Fruit fly (Drosophila melanogaster) whole organism, prepupa: Measurements from ENCODE around the gene CG45603.

Experiments
- CG10631 ChIP-seq: fragments of 200-800 bp; sonication (Bioruptor generic); optimal IDR thresholded peaks from 2 replicates; lab custom pipeline; 2016; ENCODE audit warnings: missing biosample characterization, missing genetic modification characterization
- CG10669 ChIP-seq: fragments of 200-800 bp; sonication (Bioruptor generic); optimal IDR thresholded peaks from 3 replicates; lab custom pipeline; 2018; ENCODE audit warnings: missing biosample characterization, mild to moderate bottlenecking, missing genetic modification characterization, moderate library complexity
- CG11294 ChIP-seq: fragments of 200-800 bp; sonication (Bioruptor generic); IDR thresholded peaks from 2 replicates; pipeline ENCODE4 v1.3.6; 2022; ENCODE audit warnings: missing biosample characterization, missing genetic modification characterization
- CG11762 ChIP-seq: fragments of 200-800 bp; sonication (Bioruptor generic); optimal IDR thresholded peaks from 3 replicates; lab custom pipeline; 2016; ENCODE audit warnings: missing biosample characterization, missing genetic modification characterization; ENCODE audit not compliant: insufficient read depth
- CG15336 ChIP-seq: fragments of 200-800 bp; sonication (Bioruptor generic); IDR thresholded peaks from 2 replicates; pipeline ENCODE4 v1.3.6; 2022; ENCODE audit warnings: missing biosample characterization, missing genetic modification characterization
- CG16779 ChIP-seq: fragments of 200-800 bp; sonication (Bioruptor generic); optimal IDR thresholded peaks from 3 replicates; lab custom pipeline; 2017; ENCODE audit warnings: missing biosample characterization, mild to moderate bottlenecking, missing genetic modification characterization
- CG31627 ChIP-seq: fragments of 200-800 bp; sonication (Bioruptor generic); optimal IDR thresholded peaks from 3 replicates; lab custom pipeline; 2016; ENCODE audit warnings: missing biosample characterization, missing genetic modification characterization
- CG32006 ChIP-seq: fragments of 200-800 bp; sonication (Bioruptor generic); optimal IDR thresholded peaks from 3 replicates; lab custom pipeline; 2017; ENCODE audit warnings: missing biosample characterization, mild to moderate bottlenecking, missing genetic modification characterization
- CG34406 ChIP-seq: fragments of 200-800 bp; sonication (Bioruptor generic); optimal IDR thresholded peaks from 3 replicates; lab custom pipeline; 2016; ENCODE audit warnings: missing biosample characterization, missing genetic modification characterization
- CG3919 ChIP-seq: fragments of 200-800 bp; sonication (Bioruptor generic); optimal IDR thresholded peaks from 3 replicates; lab custom pipeline; 2016; ENCODE audit warnings: missing biosample characterization, missing genetic modification characterization
- CG4318 ChIP-seq: fragments of 200-800 bp; sonication (Bioruptor generic); optimal IDR thresholded peaks from 3 replicates; lab custom pipeline; 2017; ENCODE audit warnings: missing biosample characterization, mild to moderate bottlenecking, missing genetic modification characterization
- CG6163 ChIP-seq: fragments of 200-800 bp; sonication (Bioruptor generic); IDR thresholded peaks from 3 replicates; pipeline ENCODE4 v1.3.6; 2022; ENCODE audit warnings: missing biosample characterization, missing genetic modification characterization
- CG6276 ChIP-seq: fragments of 200-800 bp; sonication (Bioruptor generic); optimal IDR thresholded peaks from 2 replicates; lab custom pipeline; 2017; ENCODE audit warnings: missing biosample characterization, mild to moderate bottlenecking, missing genetic modification characterization
- CG6792 ChIP-seq: fragments of 200-800 bp; sonication (Bioruptor generic); optimal IDR thresholded peaks from 3 replicates; lab custom pipeline; 2016; ENCODE audit warnings: missing biosample characterization, missing genetic modification characterization
- CG6808 ChIP-seq: fragments of 200-800 bp; sonication (Bioruptor generic); optimal IDR thresholded peaks from 3 replicates; lab custom pipeline; 2017; ENCODE audit warnings: missing biosample characterization, missing genetic modification characterization, mild to moderate bottlenecking, moderate library complexity, missing genetic modification reagents
- CG6854 ChIP-seq: fragments of 200-800 bp; sonication (Bioruptor generic); optimal IDR thresholded peaks from 2 replicates; lab custom pipeline; 2017; ENCODE audit warnings: missing biosample characterization, mild to moderate bottlenecking, missing genetic modification characterization
- CG7368 ChIP-seq: fragments of 200-800 bp; sonication (Bioruptor generic); optimal IDR thresholded peaks from 3 replicates; lab custom pipeline; 2016; ENCODE audit warnings: missing biosample characterization, missing genetic modification characterization
- CG8119 ChIP-seq: fragments of 200-800 bp; sonication (Bioruptor generic); IDR thresholded peaks from 3 replicates; pipeline ENCODE4 v1.3.6; 2022; ENCODE audit warnings: missing biosample characterization, missing genetic modification characterization
- CG8319 ChIP-seq: fragments of 200-800 bp; sonication (Bioruptor generic); optimal IDR thresholded peaks from 3 replicates; lab custom pipeline; 2016; ENCODE audit warnings: missing biosample characterization, missing genetic modification characterization
- CG8632 ChIP-seq: fragments of 200-800 bp; sonication (Bioruptor generic); optimal IDR thresholded peaks from 3 replicates; lab custom pipeline; 2016; ENCODE audit warnings: missing biosample characterization, missing genetic modification characterization
- CG9139 ChIP-seq: fragments of 200-800 bp; sonication (Bioruptor generic); optimal IDR thresholded peaks from 3 replicates; lab custom pipeline; 2017; ENCODE audit warnings: missing biosample characterization, mild to moderate bottlenecking, missing genetic modification characterization
- Eip78C ChIP-seq: fragments of 200-800 bp; sonication (Bioruptor generic); peaks from one replicate; lab custom pipeline; 2016; ENCODE audit warnings: missing biosample characterization, missing genetic modification characterization
- Eip93F ChIP-seq: fragments of 200-800 bp; sonication (Bioruptor generic); optimal IDR thresholded peaks from 2 replicates; lab custom pipeline; 2016; ENCODE audit warnings: missing biosample characterization, mild to moderate bottlenecking, missing genetic modification characterization
- Ets21C ChIP-seq: fragments of 200-800 bp; sonication (Bioruptor generic); optimal IDR thresholded peaks from 3 replicates; lab custom pipeline; 2016; ENCODE audit warnings: missing biosample characterization, missing genetic modification characterization
- Ets96B ChIP-seq: fragments of 200-800 bp; optimal IDR thresholded peaks from 2 replicates; lab custom pipeline; 2019; ENCODE audit warnings: missing biosample characterization, mild to moderate bottlenecking, missing genetic modification characterization, moderate library complexity
- Gug ChIP-seq: fragments of 200-800 bp; sonication (Bioruptor generic); IDR thresholded peaks from 2 replicates; pipeline ENCODE4 v1.3.6; 2022; ENCODE audit warnings: missing biosample characterization, missing genetic modification characterization
- Hr39 ChIP-seq: fragments of 200-800 bp; sonication (Bioruptor generic); optimal IDR thresholded peaks from 2 replicates; lab custom pipeline; 2016; ENCODE audit warnings: missing biosample characterization, missing genetic modification characterization
- Hr4 ChIP-seq: fragments of 200-800 bp; sonication (Bioruptor generic); optimal IDR thresholded peaks from 3 replicates; lab custom pipeline; 2016; ENCODE audit warnings: missing biosample characterization, missing genetic modification characterization
- Lpt ChIP-seq: fragments of 200-800 bp; sonication (Bioruptor generic); optimal IDR thresholded peaks from 3 replicates; lab custom pipeline; 2016; ENCODE audit warnings: missing biosample characterization, missing genetic modification characterization
- Met ChIP-seq: fragments of 200-800 bp; sonication (Bioruptor generic); optimal IDR thresholded peaks from 3 replicates; lab custom pipeline; 2016; ENCODE audit warnings: missing biosample characterization, missing genetic modification characterization
- OdsH ChIP-seq: fragments of 200-800 bp; sonication (Bioruptor generic); optimal IDR thresholded peaks from 3 replicates; lab custom pipeline; 2016; ENCODE audit warnings: missing biosample characterization, missing genetic modification characterization
- Smox ChIP-seq: fragments of 200-800 bp; sonication (Bioruptor generic); optimal IDR thresholded peaks from 3 replicates; lab custom pipeline; 2016; ENCODE audit warnings: missing biosample characterization, missing genetic modification characterization
- Sox102F ChIP-seq: fragments of 200-800 bp; sonication (Bioruptor generic); optimal IDR thresholded peaks from 2 replicates; lab custom pipeline; 2016; ENCODE audit warnings: missing biosample characterization, mild to moderate bottlenecking, missing genetic modification characterization
- Sox15 ChIP-seq: fragments of 200-800 bp; sonication (Bioruptor generic); optimal IDR thresholded peaks from 3 replicates; lab custom pipeline; 2016; ENCODE audit warnings: missing biosample characterization, missing genetic modification characterization
- achi ChIP-seq: fragments of 200-800 bp; sonication (Bioruptor generic); optimal IDR thresholded peaks from 3 replicates; lab custom pipeline; 2016; ENCODE audit warnings: missing biosample characterization, missing genetic modification characterization
- acj6 ChIP-seq: fragments of 200-800 bp; sonication (Bioruptor generic); optimal IDR thresholded peaks from 3 replicates; lab custom pipeline; 2016; ENCODE audit warnings: missing biosample characterization, missing genetic modification characterization
- cyc ChIP-seq: fragments of 200-800 bp; sonication (Bioruptor generic); optimal IDR thresholded peaks from 3 replicates; lab custom pipeline; 2016; ENCODE audit warnings: missing biosample characterization, missing genetic modification characterization
- eg ChIP-seq: fragments of 200-800 bp; sonication (Bioruptor generic); IDR thresholded peaks from 3 replicates; pipeline ENCODE4 v1.3.6; 2022; ENCODE audit warnings: missing biosample characterization, missing genetic modification characterization
- fd85E ChIP-seq: fragments of 200-800 bp; sonication (Bioruptor generic); optimal IDR thresholded peaks from 3 replicates; lab custom pipeline; 2016; ENCODE audit warnings: missing biosample characterization, missing genetic modification characterization
- lz ChIP-seq: fragments of 200-800 bp; sonication (Bioruptor generic); optimal IDR thresholded peaks from 3 replicates; lab custom pipeline; 2016; ENCODE audit warnings: missing biosample characterization, missing genetic modification characterization
- net ChIP-seq: fragments of 200-800 bp; sonication (Bioruptor generic); optimal IDR thresholded peaks from 3 replicates; lab custom pipeline; 2016; ENCODE audit warnings: missing biosample characterization, missing genetic modification characterization
- salr ChIP-seq, 2 experiments: fragments of 200-800 bp; sonication (Bioruptor generic); optimal IDR thresholded peaks; 3 replicates each; lab custom pipeline; 2016 to 2018; ENCODE audit warnings: missing biosample characterization in 2 of 2, missing genetic modification characterization in 2 of 2, mild to moderate bottlenecking in 1 of 2
- spab ChIP-seq: fragments of 200-800 bp; sonication (Bioruptor generic); optimal IDR thresholded peaks from 2 replicates; lab custom pipeline; 2017; ENCODE audit warnings: missing biosample characterization, mild to moderate bottlenecking, missing genetic modification characterization, missing genetic modification reagents
- ss ChIP-seq, 2 experiments: fragments of 200-800 bp; sonication (Bioruptor generic); optimal IDR thresholded peaks; 2 replicates in 1 of 2; 3 replicates in 1 of 2; lab custom pipeline; 2017 to 2018; ENCODE audit warnings: mild to moderate bottlenecking in 2 of 2, missing biosample characterization in 2 of 2, missing genetic modification characterization in 2 of 2, moderate library complexity in 1 of 2
- svp ChIP-seq: fragments of 200-800 bp; sonication (Bioruptor generic); peaks from one replicate; lab custom pipeline; 2016; ENCODE audit warnings: missing biosample characterization, missing genetic modification characterization
- topi ChIP-seq: fragments of 200-800 bp; sonication (Bioruptor generic); optimal IDR thresholded peaks from 3 replicates; lab custom pipeline; 2016; ENCODE audit warnings: missing biosample characterization, missing genetic modification characterization
- vri ChIP-seq: fragments of 200-800 bp; sonication (Bioruptor generic); optimal IDR thresholded peaks from 3 replicates; lab custom pipeline; 2016; ENCODE audit warnings: missing biosample characterization, mild to moderate bottlenecking, missing genetic modification characterization

The CG45603 gene

DNA sequence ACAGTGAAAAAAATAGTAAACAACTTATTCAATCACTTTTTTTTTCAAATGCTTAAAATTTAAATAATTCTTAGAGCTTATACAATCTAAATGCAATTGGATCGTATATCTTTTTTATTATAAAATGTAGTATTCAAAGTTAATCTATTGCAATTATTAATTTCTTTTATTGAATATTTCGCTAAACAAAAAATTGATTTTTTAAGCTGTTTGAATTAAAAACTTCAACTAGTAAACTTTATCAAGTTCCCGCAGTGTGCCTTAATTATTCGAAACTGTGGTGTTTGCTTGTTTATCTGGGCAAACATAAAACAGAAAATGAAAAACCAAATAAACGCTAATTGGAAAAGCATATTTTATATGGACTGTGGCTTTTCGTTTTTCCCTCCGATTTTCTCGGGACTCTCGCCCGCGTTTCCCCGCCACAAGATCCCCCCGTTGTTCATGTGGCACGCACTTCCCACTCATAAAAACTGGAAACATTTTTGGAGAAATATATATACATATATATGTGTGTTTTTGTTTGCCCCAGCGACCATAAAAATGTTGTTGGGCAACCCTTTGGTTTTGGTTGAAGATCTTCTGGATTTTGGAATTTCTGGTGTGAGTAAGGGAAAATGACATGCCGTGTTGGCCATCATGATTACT is 49.0 kb upstream of the CG45603 start (continued):
- TF ChIP-seq spab (GFP tag; lab: Kevin White, UChicago) (no peak), Hr39 (GFP tag; lab: Kevin White, UChicago) (no peak), Ets21C (GFP tag; lab: Kevin White, UChicago) (no peak), CG6163 (GFP tag; lab: Robert Waterston, UW) (no peak), vri (GFP tag; lab: Kevin White, UChicago) (no peak), achi (GFP tag; lab: Kevin White, UChicago) (peak; percentile 13), Ets96B (tag; lab: Kevin White, UChicago) (no peak), Hr4 (no peak), ss (GFP tag; optimal IDR thresholded peaks at IDR 0.05; lab: Kevin White, UChicago) (no peak), topi (GFP tag; lab: Kevin White, UChicago) (no peak)

DNA sequence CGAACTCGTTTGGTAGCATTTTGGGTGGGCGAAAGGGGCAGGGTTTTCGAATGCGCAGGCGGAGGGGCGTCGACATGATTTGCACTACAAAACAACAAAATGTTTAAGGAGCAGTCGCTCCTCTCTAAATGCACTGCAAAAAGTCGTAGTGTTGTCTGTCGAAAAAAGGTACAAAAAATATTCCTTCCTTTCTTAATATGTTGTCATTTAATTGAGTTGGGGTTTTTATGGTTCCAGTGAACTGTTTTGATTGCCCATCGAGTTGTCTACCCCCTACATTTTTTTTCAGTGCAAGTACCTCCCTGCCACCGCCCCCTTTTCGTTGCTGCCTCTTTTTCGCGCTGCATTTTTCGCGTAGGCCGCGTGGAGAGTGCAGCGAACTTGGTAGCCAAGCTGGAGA is 47.9 kb upstream of the CG45603 start:
- peak; percentile 93 for TF ChIP-seq Smox (GFP tag; lab: Kevin White, UChicago)
- peak; percentile 86 for TF ChIP-seq fd85E (GFP tag; lab: Kevin White, UChicago)
- TF ChIP-seq CG6276 (GFP tag; lab: Kevin White, UChicago): peak; percentile 94
- peak; percentile 93 for TF ChIP-seq CG4318
- TF ChIP-seq CG8319 (GFP tag; lab: Kevin White, UChicago): peak; percentile 89
- peak; percentile 95 for TF ChIP-seq eg (GFP tag; lab: Robert Waterston, UW)
- peak; percentile 64 for TF ChIP-seq Eip93F (GFP tag; lab: Kevin White, UChicago)
- peak; percentile 90 for TF ChIP-seq Sox15 (GFP tag; lab: Kevin White, UChicago)
- peak; percentile 91 for TF ChIP-seq CG6854 (GFP tag; lab: Kevin White, UChicago)
- peak; percentile 92 for TF ChIP-seq CG8632
- peak; percentile 91 for TF ChIP-seq spab (GFP tag; lab: Kevin White, UChicago)
- TF ChIP-seq lz (GFP tag; lab: Kevin White, UChicago): peak; percentile 96
- TF ChIP-seq achi (GFP tag; lab: Kevin White, UChicago): peak; percentile 93
- TF ChIP-seq ss (GFP tag; optimal IDR thresholded peaks at IDR 0.05; lab: Kevin White, UChicago): peak; percentile 96
- peak; percentile 96 for TF ChIP-seq CG3919 (GFP tag; lab: Kevin White, UChicago)
- TF ChIP-seq CG10631 (GFP tag; lab: Kevin White, UChicago): peak; percentile 95
- peak; percentile 86 for TF ChIP-seq CG11294
- peak; percentile 98 for TF ChIP-seq Eip78C (GFP tag; lab: Kevin White, UChicago)
- peak; percentile 93 for TF ChIP-seq CG8119
- peak; percentile 96 for TF ChIP-seq CG6163 (GFP tag; lab: Robert Waterston, UW)
- TF ChIP-seq CG6792 (GFP tag; lab: Kevin White, UChicago): peak; percentile 95
- peak; percentile 89 to 92 for TF ChIP-seq salr (GFP tag; optimal IDR thresholded peaks at IDR 0.05; lab: Kevin White, UChicago)
- TF ChIP-seq Ets96B (tag; lab: Kevin White, UChicago): peak; percentile 92
- peak; percentile 94 for TF ChIP-seq Sox102F (GFP tag; lab: Kevin White, UChicago)
- TF ChIP-seq Lpt (GFP tag; lab: Kevin White, UChicago): peak; percentile 96
- peak; percentile 90 for TF ChIP-seq Gug
- TF ChIP-seq Ets21C (GFP tag; lab: Kevin White, UChicago): peak; percentile 91
- peak; percentile 92 for TF ChIP-seq acj6 (GFP tag; lab: Kevin White, UChicago)
- TF ChIP-seq OdsH (GFP tag; lab: Kevin White, UChicago): peak; percentile 93
- peak; percentile 90 for TF ChIP-seq CG16779 (tag; lab: Kevin White, UChicago)
- TF ChIP-seq svp: peak; percentile 97
- peak; percentile 96 for TF ChIP-seq cyc
- TF ChIP-seq CG34406: peak; percentile 91
- TF ChIP-seq Met (GFP tag; lab: Kevin White, UChicago): peak; percentile 95
- TF ChIP-seq CG7368 (GFP tag; lab: Kevin White, UChicago): peak; percentile 88
- TF ChIP-seq topi (GFP tag; lab: Kevin White, UChicago): peak; percentile 96
- peak; percentile 94 for TF ChIP-seq CG10669 (GFP tag; lab: Kevin White, UChicago)
- peak; percentile 92 for TF ChIP-seq CG9139
- TF ChIP-seq vri (GFP tag; lab: Kevin White, UChicago): peak; percentile 91
- peak; percentile 96 for TF ChIP-seq Hr39 (GFP tag; lab: Kevin White, UChicago)
- peak; percentile 93 for TF ChIP-seq CG15336 (GFP tag; lab: Robert Waterston, UW)
- TF ChIP-seq CG32006 (GFP tag; lab: Kevin White, UChicago): peak; percentile 96
- TF ChIP-seq net (GFP tag; lab: Kevin White, UChicago): peak; percentile 94
- TF ChIP-seq CG11762 (GFP tag; lab: Kevin White, UChicago): peak; percentile 88
- TF ChIP-seq Hr4: peak; percentile 94
- TF ChIP-seq CG6808 (GFP tag; lab: Kevin White, UChicago): peak; percentile 93
- TF ChIP-seq CG31627 (GFP tag; lab: Kevin White, UChicago): peak; percentile 94
